Worm (Caenorhabditis elegans): ENCODE results near the gene Y69A2AR.32.

DNA sequence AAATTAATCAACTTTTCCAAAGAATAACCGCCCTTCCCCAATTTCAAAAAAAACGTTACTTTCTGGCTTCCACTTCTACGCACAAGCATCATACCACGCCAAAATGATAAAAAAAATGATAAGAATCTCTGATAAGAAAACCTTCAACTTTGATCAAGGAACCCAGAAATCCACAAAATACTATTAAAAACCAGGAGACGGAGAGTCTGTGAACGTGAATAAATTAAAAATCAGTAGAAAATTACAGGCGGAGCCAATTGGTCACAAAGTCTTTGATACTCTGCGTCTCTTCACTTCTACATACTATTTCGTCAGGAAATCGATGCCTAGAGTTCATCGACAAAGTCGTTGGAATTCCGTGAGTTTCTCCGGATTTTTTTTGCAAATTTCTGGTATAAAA is 8.4 kb downstream of the Y69A2AR.32 start, which contains the start of gene smf-3:
- TF ChIP-seq cog-1 (tag; optimal IDR thresholded peaks at IDR 0.05) (no peak), flt-1 (GFP tag; IDR thresholded peaks at IDR 0.05) (no peak), klf-2 (GFP tag; conservative IDR thresholded peaks at IDR 0.05) (no peak)

Measured in whole organism, midembryonic.